Worm (Caenorhabditis elegans) whole organism, early embryonic: Measurements from ENCODE around the gene del-6.

Experiments
- aly-1 ChIP-seq: sonication (generic microtip); optimal IDR thresholded peaks from 2 replicates; lab custom pipeline; 2016; ENCODE audit warnings: missing genetic modification characterization, missing compliant biosample characterization
- ama-1 ChIP-seq: fragments of 150-350 bp; optimal IDR thresholded peaks from 2 replicates; lab custom pipeline; 2014
- hmg-4 ChIP-seq: fragments of 200-800 bp; sonication (Bioruptor generic); optimal IDR thresholded peaks from 2 replicates; lab custom pipeline; 2018; ENCODE audit warnings: mild to moderate bottlenecking, missing genetic modification characterization, missing compliant biosample characterization
- pes-1 ChIP-seq: fragments of 200-800 bp; sonication (Bioruptor generic); IDR thresholded peaks from 2 replicates; pipeline ENCODE4 v1.3.6; 2022; ENCODE audit warnings: missing genetic modification reagents, missing genetic modification characterization, missing compliant biosample characterization
- scrt-1 ChIP-seq: fragments of 200-800 bp; sonication (Bioruptor generic); IDR thresholded peaks from 2 replicates; pipeline ENCODE4 v1.3.6; 2022; ENCODE audit warnings: missing genetic modification characterization, missing compliant biosample characterization
- tbx-11 ChIP-seq: fragments of 200-800 bp; sonication (Bioruptor generic); IDR thresholded peaks from 2 replicates; pipeline ENCODE4 v1.3.6; 2022; ENCODE audit warnings: missing genetic modification characterization, missing compliant biosample characterization
- tbx-37 ChIP-seq: fragments of 200-800 bp; sonication (Bioruptor generic); conservative IDR thresholded peaks from 2 replicates; pipeline ENCODE4 v1.3.6; 2022; ENCODE audit warnings: missing genetic modification reagents, missing genetic modification characterization, missing compliant biosample characterization
- tra-4 ChIP-seq: sonication (generic microtip); optimal IDR thresholded peaks from 2 replicates; lab custom pipeline; 2017; ENCODE audit warnings: missing genetic modification characterization, missing compliant biosample characterization

ce11 chrV:10548981-10549380 lies 23.7 kb upstream of the del-6 start, which contains the start of gene srd-34:
- TF ChIP-seq ama-1 = no peak
- TF ChIP-seq tbx-37 (GFP tag; lab: Robert Waterston, UW) = no peak
- TF ChIP-seq scrt-1 (GFP tag; lab: Robert Waterston, UW) = no peak
- no peak for TF ChIP-seq pes-1
- TF ChIP-seq tbx-11 (GFP tag; lab: Robert Waterston, UW) = no peak
- TF ChIP-seq aly-1 (tag; lab: Kevin White, UChicago) = no peak
- no peak for TF ChIP-seq hmg-4 (GFP tag; lab: Kevin White, UChicago)
- TF ChIP-seq tra-4 (tag; lab: Kevin White, UChicago) = no peak
